Worm (Caenorhabditis elegans): ENCODE results near the gene oac-57.

The oac-57 gene

DNA sequence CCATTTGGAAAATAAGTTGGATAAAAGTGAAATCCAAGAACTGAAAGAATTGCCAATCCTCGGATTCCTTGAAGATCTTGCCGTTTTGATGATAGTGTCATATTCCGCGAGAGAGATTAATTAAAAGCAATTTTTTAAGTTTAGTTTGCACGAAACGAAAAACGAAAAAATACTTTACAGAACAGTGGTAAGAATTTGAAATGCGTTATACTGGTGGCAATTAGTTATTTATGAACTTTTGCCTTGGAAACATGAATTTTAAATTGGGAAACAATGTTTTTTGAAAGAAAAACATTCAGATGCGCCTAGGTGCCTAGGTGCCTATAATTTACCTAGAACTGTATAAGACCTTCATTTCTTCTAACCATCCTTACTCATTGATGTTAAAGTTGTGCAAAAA lies at the start of gene oac-57:
Gene oac-57, minus strand, starts transcription at position 101 of the 400 bp plus-strand sequence.
- TF ChIP-seq ztf-18 (tag; optimal IDR thresholded peaks at IDR 0.05) (no peak), mes-4 (tag; optimal IDR thresholded peaks at IDR 0.05) (no peak), dpff-1 (tag; optimal IDR thresholded peaks at IDR 0.05) (no peak), ets-4 (GFP tag; optimal IDR thresholded peaks at IDR 0.05) (no peak), Y56A3A.18 (GFP tag; IDR thresholded peaks at IDR 0.05) (no peak), dpl-1 (GFP tag; optimal IDR thresholded peaks at IDR 0.05) (no peak), aptf-3 (GFP tag; IDR thresholded peaks at IDR 0.05) (no peak), B0261.1 (tag; optimal IDR thresholded peaks at IDR 0.05) (no peak)

DNA sequence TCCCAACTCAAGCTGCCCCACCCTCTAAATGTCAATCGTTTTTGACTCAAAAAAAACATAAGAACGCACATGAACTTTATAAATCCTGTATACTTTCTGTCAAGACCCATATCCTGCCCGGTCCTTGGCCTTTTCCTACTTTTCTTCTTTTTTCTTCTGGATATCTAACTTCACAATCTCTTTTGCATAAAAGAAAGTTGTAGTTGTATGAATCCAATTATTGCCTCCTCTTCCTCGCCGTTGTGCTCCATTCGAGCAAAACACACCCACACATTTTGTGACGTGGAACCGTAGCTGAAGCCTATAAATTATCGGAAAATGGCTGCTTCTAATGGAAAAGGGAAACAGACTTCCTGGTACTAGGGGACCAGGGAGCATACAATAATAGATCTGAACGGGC lies 42.6 kb upstream of the oac-57 start:
- TF ChIP-seq D2030.7 (GFP tag; IDR thresholded peaks at IDR 0.05), result no peak
- no peak for TF ChIP-seq Y67H2A.10 (GFP tag; conservative IDR thresholded peaks at IDR 0.05)
- TF ChIP-seq aptf-2 (GFP tag; conservative IDR thresholded peaks at IDR 0.05), result no peak
- no peak for TF ChIP-seq hmg-20 (GFP tag; IDR thresholded peaks at IDR 0.05)
- TF ChIP-seq attf-3 (GFP tag; conservative IDR thresholded peaks at IDR 0.05), result no peak
- no peak for TF ChIP-seq snpc-3.4 (tag; optimal IDR thresholded peaks at IDR 0.05)
- no peak for TF ChIP-seq F57C9.4 (tag; optimal IDR thresholded peaks at IDR 0.05)
- no peak for TF ChIP-seq lin-54 (GFP tag; optimal IDR thresholded peaks at IDR 0.05)
- TF ChIP-seq snpc-1.1 (tag; optimal IDR thresholded peaks at IDR 0.05; ENCODE audit: insufficient read depth), result no peak

ce11 chrIV:12349639-12350038 lies 42.0 kb upstream of the oac-57 start, which contains the start of gene best-22:
best-22 (plus strand) TSS chrIV:12349939.
- TF ChIP-seq madf-6 (GFP tag; IDR thresholded peaks at IDR 0.05) (no peak), snpc-3.4 (tag; optimal IDR thresholded peaks at IDR 0.05) (no peak), ccch-3 (GFP tag; optimal IDR thresholded peaks at IDR 0.05) (no peak), ceh-58 (GFP tag; IDR thresholded peaks at IDR 0.05) (no peak), egrh-3 (GFP tag; IDR thresholded peaks at IDR 0.05) (no peak), hmg-20 (GFP tag; IDR thresholded peaks at IDR 0.05) (no peak), nfya-1 (tag; optimal IDR thresholded peaks at IDR 0.05; ENCODE audit: borderline replicate concordance, insufficient read depth) (no peak), dox-1 (GFP tag; IDR thresholded peaks at IDR 0.05) (no peak), nhr-179 (tag; optimal IDR thresholded peaks at IDR 0.05) (no peak), zim-3 (tag; optimal IDR thresholded peaks at IDR 0.05) (no peak), mel-28 (tag; optimal IDR thresholded peaks at IDR 0.05; ENCODE audit: borderline replicate concordance) (no peak), ztf-18 (tag; optimal IDR thresholded peaks at IDR 0.05) (no peak), ztf-25 (GFP tag; IDR thresholded peaks at IDR 0.05) (no peak), pha-4 (tag; optimal IDR thresholded peaks at IDR 0.05) (no peak), sptf-2 (GFP tag; optimal IDR thresholded peaks at IDR 0.05) (no peak), lsy-27 (tag; optimal IDR thresholded peaks at IDR 0.05; ENCODE audit: borderline replicate concordance, insufficient read depth) (no peak), nhr-90 (tag; optimal IDR thresholded peaks at IDR 0.05) (no peak), hlh-12 (tag; optimal IDR thresholded peaks at IDR 0.05) (no peak), ceh-27 (GFP tag; optimal IDR thresholded peaks at IDR 0.05) (no peak)

- TF ChIP-seq unc-130 (GFP tag; optimal IDR thresholded peaks at IDR 0.05) (no peak), snpc-1.1 (tag; optimal IDR thresholded peaks at IDR 0.05; ENCODE audit: insufficient read depth) (no peak), ceh-79 (tag; optimal IDR thresholded peaks at IDR 0.05) (no peak), ceh-27 (GFP tag; optimal IDR thresholded peaks at IDR 0.05) (no peak)
Observed at ce11 chrIV:12340885-12341284, 33.3 kb upstream of the oac-57 start.

All from whole organism, young adult.